Worm (Caenorhabditis elegans) whole organism, mixed stage, embryonic: ENCODE measurements around the gene srlf-16.

ENCODE experiments used
- bed-3 ChIP-seq: fragments of 200-800 bp; sonication (Bioruptor generic); optimal IDR thresholded peaks from 3 replicates; lab custom pipeline; 2018; ENCODE audit warnings: mild to moderate bottlenecking, missing genetic modification characterization, moderate library complexity, missing compliant biosample characterization
- blmp-1 ChIP-seq: fragments of 150-350 bp; optimal IDR thresholded peaks from 2 replicates; lab custom pipeline; 2014; ENCODE audit warnings: missing biosample characterization, missing genetic modification characterization
- ceh-83 ChIP-seq: fragments of 200-800 bp; sonication (Bioruptor generic); optimal IDR thresholded peaks from 2 replicates; lab custom pipeline; 2018; ENCODE audit warnings: mild to moderate bottlenecking, missing genetic modification characterization, missing compliant biosample characterization
- flh-1 ChIP-seq: fragments of 200-800 bp; sonication (Bioruptor generic); optimal IDR thresholded peaks from 2 replicates; lab custom pipeline; 2018; ENCODE audit warnings: mild to moderate bottlenecking, missing genetic modification characterization, moderate library complexity, missing compliant biosample characterization
- lin-32 ChIP-seq: fragments of 200-800 bp; sonication (Bioruptor generic); optimal IDR thresholded peaks from 2 replicates; lab custom pipeline; 2018; ENCODE audit warnings: mild to moderate bottlenecking, missing genetic modification characterization, missing compliant biosample characterization
- nhr-12 ChIP-seq: fragments of 150-350 bp; optimal IDR thresholded peaks from 2 replicates; lab custom pipeline; 2014; ENCODE audit warnings: missing biosample characterization, missing genetic modification characterization
- nhr-2 ChIP-seq: fragments of 150-350 bp; optimal IDR thresholded peaks from 2 replicates; lab custom pipeline; 2014; ENCODE audit warnings: missing biosample characterization, missing genetic modification characterization
- nhr-237 ChIP-seq: fragments of 150-350 bp; optimal IDR thresholded peaks from 2 replicates; lab custom pipeline; 2014; ENCODE audit warnings: missing biosample characterization, missing genetic modification characterization
- nhr-28 ChIP-seq: fragments of 150-350 bp; optimal IDR thresholded peaks from 2 replicates; lab custom pipeline; 2014; ENCODE audit warnings: missing biosample characterization, missing genetic modification characterization
- unc-120 ChIP-seq: sonication (generic microtip); optimal IDR thresholded peaks from 2 replicates; lab custom pipeline; 2017; ENCODE audit warnings: missing genetic modification characterization, missing compliant biosample characterization; ENCODE audit not compliant: poor library complexity, severe bottlenecking

The srlf-16 gene

ce11 chrV:8144515-8144914 lies 39.9 kb downstream of the srlf-16 start:
- TF ChIP-seq nhr-237 (tag; lab: Kevin White, UChicago) (no peak), blmp-1 (tag; lab: Kevin White, UChicago) (no peak), ceh-83 (no peak), nhr-28 (tag; lab: Kevin White, UChicago) (no peak), lin-32 (GFP tag; lab: Kevin White, UChicago) (no peak), nhr-2 (tag; lab: Kevin White, UChicago) (no peak), flh-1 (GFP tag; lab: Kevin White, UChicago) (no peak), unc-120 (tag; lab: Kevin White, UChicago) (no peak)

ce11 chrV:8145329-8145728 lies 40.8 kb downstream of the srlf-16 start, which contains the start of gene D1014.13:
Gene D1014.13 (plus strand): TSS chrV:8145629.
- TF ChIP-seq flh-1 (GFP tag; lab: Kevin White, UChicago) = no peak
- no peak for TF ChIP-seq bed-3
- TF ChIP-seq nhr-12 (tag; lab: Kevin White, UChicago) = no peak
- TF ChIP-seq, all 35 proteins: peak for 0
